Worm (Caenorhabditis elegans): Measurements from ENCODE around the gene fzr-1.

fzr-1 gene

DNA sequence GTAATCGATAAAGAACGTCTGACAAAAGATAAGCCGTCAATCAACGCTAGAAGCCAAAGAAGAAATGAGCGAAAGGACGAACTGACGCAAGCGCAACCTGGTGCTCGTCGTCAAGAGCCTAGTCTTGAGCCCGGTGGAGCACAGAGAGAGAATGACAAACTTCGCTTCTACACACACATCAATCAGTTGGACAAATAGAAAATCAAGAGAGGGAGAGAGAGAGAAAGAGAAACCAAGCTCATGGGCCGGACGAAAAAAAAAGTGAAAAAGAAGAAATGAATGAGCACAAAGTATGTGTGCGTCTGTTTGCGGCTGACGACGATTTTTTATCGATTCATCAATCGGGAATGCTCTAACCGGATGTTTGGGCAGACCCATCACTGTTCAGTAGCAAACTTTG is 23.1 kb downstream of the fzr-1 start:
- TF ChIP-seq ama-1 (optimal IDR thresholded peaks at IDR 0.05) (peak; percentile 31), nfya-1 (tag; optimal IDR thresholded peaks at IDR 0.05; ENCODE audit: insufficient read depth) (peak; percentile 32), daf-12 (tag; optimal IDR thresholded peaks at IDR 0.05) (no peak), nhr-67 (tag; optimal IDR thresholded peaks at IDR 0.05) (no peak), hmg-11 (tag; optimal IDR thresholded peaks at IDR 0.05) (peak; percentile 6), unc-62 (GFP tag; optimal IDR thresholded peaks at IDR 0.05) (peak; percentile 25), lin-39 (tag; optimal IDR thresholded peaks at IDR 0.05) (peak; percentile 52), pha-4 (tag; optimal IDR thresholded peaks at IDR 0.05) (peak; percentile 60), nhr-76 (tag; optimal IDR thresholded peaks at IDR 0.05) (no peak), nhr-12 (tag; optimal IDR thresholded peaks at IDR 0.05) (no peak), R02D3.7 (tag; optimal IDR thresholded peaks at IDR 0.05) (no peak)

DNA sequence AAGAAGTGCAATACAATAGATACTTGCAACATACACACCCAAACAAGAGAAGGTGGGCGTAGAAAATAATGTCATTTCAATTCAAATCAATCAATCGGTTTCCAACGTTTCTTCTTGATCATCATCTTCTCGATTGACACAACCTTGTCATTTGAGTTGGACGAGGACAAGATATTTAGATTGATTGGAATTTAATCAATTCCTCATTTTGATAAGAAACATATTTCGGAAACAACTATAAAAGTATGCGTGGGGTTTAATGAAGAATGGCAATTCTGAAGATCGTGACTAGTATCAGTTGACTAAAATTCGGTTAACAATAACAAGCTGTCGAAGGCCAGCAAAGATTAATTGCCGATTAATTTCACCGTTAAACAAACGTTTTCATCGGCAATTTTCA is 23.6 kb downstream of the fzr-1 start:
- TF ChIP-seq nhr-43 (tag; optimal IDR thresholded peaks at IDR 0.05; ENCODE audit: poor library complexity, severe bottlenecking) (peak; percentile 46), skn-1 (tag; optimal IDR thresholded peaks at IDR 0.05) (no peak), nhr-25 (tag; optimal IDR thresholded peaks at IDR 0.05) (peak; percentile 59), elt-3 (tag; optimal IDR thresholded peaks at IDR 0.05) (no peak), nhr-23 (tag; optimal IDR thresholded peaks at IDR 0.05) (peak; percentile 10), elt-1 (tag; optimal IDR thresholded peaks at IDR 0.05) (peak; percentile 24)

DNA sequence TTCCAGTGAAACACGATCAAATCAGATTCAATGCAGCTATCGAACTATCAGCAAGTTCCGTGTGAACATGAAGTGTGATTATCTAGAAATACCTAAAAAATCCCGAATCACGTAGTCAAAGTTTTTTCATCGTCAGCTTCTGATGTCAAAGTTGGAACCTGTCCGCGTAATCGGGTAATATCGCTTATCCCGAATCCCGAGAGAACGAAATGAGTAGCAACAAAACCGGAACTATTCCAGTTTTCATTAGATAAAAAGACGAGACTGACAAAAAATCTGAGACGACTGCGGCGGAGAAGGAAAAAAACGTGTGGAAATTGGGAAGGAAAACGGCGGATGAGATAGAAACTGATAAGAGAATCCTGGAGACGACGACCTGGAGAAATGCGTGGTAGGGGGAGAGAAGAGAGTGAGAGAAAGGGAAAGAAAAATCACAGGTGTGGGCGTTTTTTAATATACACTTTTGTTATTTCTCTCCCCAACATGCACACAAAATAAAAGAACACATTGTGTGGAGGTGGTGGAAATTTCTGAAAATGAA is 24.2 kb downstream of the fzr-1 start:
- no peak for TF ChIP-seq lin-15B (tag; optimal IDR thresholded peaks at IDR 0.05)
- TF ChIP-seq nhr-25 (tag; optimal IDR thresholded peaks at IDR 0.05) = no peak
- no peak for TF ChIP-seq ztf-4 (tag; optimal IDR thresholded peaks at IDR 0.05)
- TF ChIP-seq fkh-2 (tag; optimal IDR thresholded peaks at IDR 0.05) = no peak
- no peak for TF ChIP-seq fos-1 (tag; optimal IDR thresholded peaks at IDR 0.05)
- peak; percentile 10 for TF ChIP-seq nhr-23 (tag; optimal IDR thresholded peaks at IDR 0.05)
- TF ChIP-seq nhr-77 (tag; optimal IDR thresholded peaks at IDR 0.05) = no peak
- TF ChIP-seq nhr-11 (tag; optimal IDR thresholded peaks at IDR 0.05) = no peak
- peak; percentile 43 for TF ChIP-seq nfya-1 (tag; optimal IDR thresholded peaks at IDR 0.05; ENCODE audit: insufficient read depth)
- TF ChIP-seq nhr-67 (tag; optimal IDR thresholded peaks at IDR 0.05) = no peak
- TF ChIP-seq zag-1 (tag; optimal IDR thresholded peaks at IDR 0.05) = no peak
- TF ChIP-seq nhr-76 (tag; optimal IDR thresholded peaks at IDR 0.05) = no peak
- no peak for TF ChIP-seq R02D3.7 (tag; optimal IDR thresholded peaks at IDR 0.05)
- TF ChIP-seq elt-3 (tag; optimal IDR thresholded peaks at IDR 0.05) = peak in 1 of 3 experiments; percentile 43
- no peak for TF ChIP-seq mdl-1 (tag; optimal IDR thresholded peaks at IDR 0.05)
- no peak for TF ChIP-seq ZK546.5 (tag; optimal IDR thresholded peaks at IDR 0.05)
- no peak for TF ChIP-seq jun-1 (tag; optimal IDR thresholded peaks at IDR 0.05)
- TF ChIP-seq elt-2 (tag; optimal IDR thresholded peaks at IDR 0.05) = peak; percentile 68
- TF ChIP-seq tbx-2 (tag; optimal IDR thresholded peaks at IDR 0.05) = no peak
- TF ChIP-seq egl-5 (tag; optimal IDR thresholded peaks at IDR 0.05) = no peak
- TF ChIP-seq sea-2 (GFP tag; optimal IDR thresholded peaks at IDR 0.05) = no peak
- peak; percentile 81 for TF ChIP-seq ama-1 (optimal IDR thresholded peaks at IDR 0.05)
- TF ChIP-seq nhr-12 (tag; optimal IDR thresholded peaks at IDR 0.05) = no peak
- TF ChIP-seq ceh-28 (tag; optimal IDR thresholded peaks at IDR 0.05) = no peak
- TF ChIP-seq hmg-11 (tag; optimal IDR thresholded peaks at IDR 0.05) = no peak
- TF ChIP-seq daf-12 (tag; optimal IDR thresholded peaks at IDR 0.05) = no peak

DNA sequence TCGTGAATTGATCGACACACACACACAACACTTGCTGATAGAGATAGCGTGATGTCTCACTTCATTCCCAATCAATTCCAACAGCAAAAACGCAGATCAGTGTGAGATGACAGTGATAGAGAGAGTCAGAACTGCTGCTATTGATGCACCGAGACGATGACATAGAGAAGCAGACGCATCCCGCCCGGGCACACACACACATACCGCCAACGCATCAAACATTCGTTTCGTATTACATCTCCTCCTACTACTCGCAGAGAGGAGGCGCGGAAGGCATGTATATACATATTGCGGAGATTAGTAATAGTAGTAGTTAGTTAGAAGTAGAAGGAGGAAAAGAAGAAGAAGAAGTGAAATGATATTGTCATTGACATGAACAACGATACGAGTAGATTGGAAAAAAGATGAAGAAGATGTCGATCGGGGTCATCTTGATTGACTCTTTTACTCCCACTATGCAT is 24.8 kb downstream of the fzr-1 start:
- TF ChIP-seq daf-12 (tag; optimal IDR thresholded peaks at IDR 0.05) (no peak), nhr-237 (tag; optimal IDR thresholded peaks at IDR 0.05) (no peak), elt-2 (tag; optimal IDR thresholded peaks at IDR 0.05) (peak; percentile 75), lin-15B (tag; optimal IDR thresholded peaks at IDR 0.05) (no peak), skn-1 (tag; optimal IDR thresholded peaks at IDR 0.05) (no peak), ama-1 (optimal IDR thresholded peaks at IDR 0.05) (peak; percentile 92), mdl-1 (tag; optimal IDR thresholded peaks at IDR 0.05) (peak; percentile 18), R02D3.7 (tag; optimal IDR thresholded peaks at IDR 0.05) (peak; percentile 9), ceh-82 (tag; optimal IDR thresholded peaks at IDR 0.05) (peak; percentile 40), tbx-2 (tag; optimal IDR thresholded peaks at IDR 0.05) (no peak), ceh-16 (tag; optimal IDR thresholded peaks at IDR 0.05) (no peak), nhr-76 (tag; optimal IDR thresholded peaks at IDR 0.05) (no peak), nhr-77 (tag; optimal IDR thresholded peaks at IDR 0.05) (peak; percentile 20), lsy-12 (tag; optimal IDR thresholded peaks at IDR 0.05) (peak; percentile 4), unc-62 (GFP tag; optimal IDR thresholded peaks at IDR 0.05) (no peak), ZK546.5 (tag; optimal IDR thresholded peaks at IDR 0.05) (no peak), nhr-43 (tag; optimal IDR thresholded peaks at IDR 0.05; ENCODE audit: poor library complexity, severe bottlenecking) (no peak), mml-1 (tag; optimal IDR thresholded peaks at IDR 0.05) (no peak), fos-1 (tag; optimal IDR thresholded peaks at IDR 0.05) (no peak), pha-4 (tag; optimal IDR thresholded peaks at IDR 0.05) (peak; percentile 47), lin-39 (tag; optimal IDR thresholded peaks at IDR 0.05) (peak; percentile 48), aly-2 (tag; optimal IDR thresholded peaks at IDR 0.05) (no peak), fkh-10 (GFP tag; optimal IDR thresholded peaks at IDR 0.05) (no peak), snpc-4 (tag; optimal IDR thresholded peaks at IDR 0.05) (no peak), hmg-11 (tag; optimal IDR thresholded peaks at IDR 0.05) (no peak), nhr-23 (tag; optimal IDR thresholded peaks at IDR 0.05) (peak; percentile 70), eor-1 (tag; optimal IDR thresholded peaks at IDR 0.05) (no peak), egl-27 (tag; optimal IDR thresholded peaks at IDR 0.05) (no peak), nhr-25 (tag; optimal IDR thresholded peaks at IDR 0.05) (peak; percentile 76), elt-1 (tag; optimal IDR thresholded peaks at IDR 0.05) (peak; percentile 89), zag-1 (tag; optimal IDR thresholded peaks at IDR 0.05) (no peak), nhr-67 (tag; optimal IDR thresholded peaks at IDR 0.05) (no peak), nhr-28 (tag; optimal IDR thresholded peaks at IDR 0.05) (no peak), elt-3 (tag; optimal IDR thresholded peaks at IDR 0.05) (peak in 2 of 3 experiments; percentile 34 to 92)

Data from whole organism, L3 larva.